Fruit fly (Drosophila melanogaster): Measurements from ENCODE around the gene tal-2A.

dm6 chr3R:13785895-13786294 is 27.0 kb upstream of the tal-2A start:
- TF ChIP-seq Clk (GFP tag; optimal IDR thresholded peaks at IDR 0.05) (no peak), cnc (optimal IDR thresholded peaks at IDR 0.05) (no peak), bab1 (GFP tag; optimal IDR thresholded peaks at IDR 0.05) (no peak), CG5204 (GFP tag; optimal IDR thresholded peaks at IDR 0.05) (no peak), CG14711 (tag; optimal IDR thresholded peaks at IDR 0.05) (no peak), CG33017 (tag; optimal IDR thresholded peaks at IDR 0.05) (no peak), kay (GFP tag; ENCODE audit: borderline replicate concordance) (no peak), CG12768 (GFP tag; optimal IDR thresholded peaks at IDR 0.05) (no peak), Crg-1 (GFP tag; optimal IDR thresholded peaks at IDR 0.05) (no peak)

Measured in whole organism, adult.